Fruit fly (Drosophila melanogaster): ENCODE results near the gene Fdx2.

Gene Fdx2

dm6 chr3L:4269920-4270319 lies 22.4 kb upstream of the Fdx2 start (continued):
- peak; percentile 70 for TF ChIP-seq Fer3 (tag; optimal IDR thresholded peaks at IDR 0.05)
- TF ChIP-seq CG12391 (tag; optimal IDR thresholded peaks at IDR 0.05), result peak; percentile 82
- TF ChIP-seq CG12155 (GFP tag; optimal IDR thresholded peaks at IDR 0.05), result no peak
- TF ChIP-seq Gug (GFP tag; IDR thresholded peaks at IDR 0.05), result 0 out of 4 replicates have a peak, but pooled peaks have one; percentile 8
- TF ChIP-seq inv (GFP tag; IDR thresholded peaks at IDR 0.05; ENCODE audit: partially characterized antibody), result no peak
- peak; percentile 59 for TF ChIP-seq trem (tag; optimal IDR thresholded peaks at IDR 0.05)
- TF ChIP-seq kni (GFP tag; optimal IDR thresholded peaks at IDR 0.05), result peak; percentile 63
- peak; percentile 85 for TF ChIP-seq CG11696 (GFP tag; IDR thresholded peaks at IDR 0.05)
- no peak for TF ChIP-seq Bteb2 (GFP tag; optimal IDR thresholded peaks at IDR 0.05)
- no peak for TF ChIP-seq Deaf1 (tag; optimal IDR thresholded peaks at IDR 0.05)
- no peak for TF ChIP-seq eve (GFP tag; optimal IDR thresholded peaks at IDR 0.05)
- peak; percentile 66 for TF ChIP-seq CG10431 (GFP tag; optimal IDR thresholded peaks at IDR 0.05)
- no peak for TF ChIP-seq CG17802 (tag; optimal IDR thresholded peaks at IDR 0.05)
- TF ChIP-seq insv (GFP tag; optimal IDR thresholded peaks at IDR 0.05), result no peak
- TF ChIP-seq E2f1 (GFP tag; IDR thresholded peaks at IDR 0.05), result peak; percentile 50
- TF ChIP-seq Ada2b (GFP tag; IDR thresholded peaks at IDR 0.05), result peak; percentile 58
- TF ChIP-seq unpg (GFP tag; optimal IDR thresholded peaks at IDR 0.05), result peak; percentile 81
- TF ChIP-seq BtbVII (GFP tag; optimal IDR thresholded peaks at IDR 0.05), result peak; percentile 73
- no peak for TF ChIP-seq CG12236 (GFP tag; optimal IDR thresholded peaks at IDR 0.05)
- TF ChIP-seq CG31388 (GFP tag; optimal IDR thresholded peaks at IDR 0.05), result no peak
- TF ChIP-seq CG15514 (GFP tag; optimal IDR thresholded peaks at IDR 0.05), result peak; percentile 20
- TF ChIP-seq ac (GFP tag; optimal IDR thresholded peaks at IDR 0.05), result no peak
- TF ChIP-seq sim (GFP tag; IDR thresholded peaks at IDR 0.05), result 0 out of 2 replicates have a peak, but pooled peaks have one; percentile 35
- TF ChIP-seq sisA (GFP tag; IDR thresholded peaks at IDR 0.05), result no peak; the same call in 1 of the 2 replicates
- peak; percentile 87 for TF ChIP-seq CG2712 (tag; optimal IDR thresholded peaks at IDR 0.05)
- TF ChIP-seq Atf6 (GFP tag; IDR thresholded peaks at IDR 0.05), result peak; percentile 51; the same call in 1 of the 2 replicates
- no peak for TF ChIP-seq CHES-1-like (GFP tag; optimal IDR thresholded peaks at IDR 0.05)
- peak; percentile 57 for TF ChIP-seq CG9727 (GFP tag; optimal IDR thresholded peaks at IDR 0.05)
- TF ChIP-seq CG11398 (GFP tag; optimal IDR thresholded peaks at IDR 0.05), result no peak
- TF ChIP-seq CG17568 (GFP tag; optimal IDR thresholded peaks at IDR 0.05), result peak; percentile 48
- peak; percentile 52 for TF ChIP-seq CG10366 (GFP tag; IDR thresholded peaks at IDR 0.05)
- TF ChIP-seq HLH4C (GFP tag; IDR thresholded peaks at IDR 0.05; ENCODE audit: partially characterized antibody), result no peak
- TF ChIP-seq jigr1 (GFP tag; IDR thresholded peaks at IDR 0.05), result peak; percentile 43; the same call in 1 of the 3 replicates
- TF ChIP-seq E2f2 (GFP tag; IDR thresholded peaks at IDR 0.05), result peak; percentile 59
- no peak for TF ChIP-seq ERR (GFP tag; optimal IDR thresholded peaks at IDR 0.05)
- TF ChIP-seq CG9437 (GFP tag; optimal IDR thresholded peaks at IDR 0.05), result peak; percentile 52
- no peak for TF ChIP-seq ham (GFP tag; IDR thresholded peaks at IDR 0.05)
- TF ChIP-seq D (optimal IDR thresholded peaks at IDR 0.05), result no peak
- TF ChIP-seq D (GFP tag; optimal IDR thresholded peaks at IDR 0.05), result peak; percentile 71
- no peak for TF ChIP-seq CG31365 (tag; optimal IDR thresholded peaks at IDR 0.05)
- TF ChIP-seq lola (GFP tag; optimal IDR thresholded peaks at IDR 0.05), result peak in 1 of 3 experiments; percentile 77
- peak; percentile 77 for TF ChIP-seq CG6689 (GFP tag; IDR thresholded peaks at IDR 0.05)
- TF ChIP-seq B-H1 (GFP tag; IDR thresholded peaks at IDR 0.05), result no peak
- TF ChIP-seq Fer2 (tag; optimal IDR thresholded peaks at IDR 0.05), result peak; percentile 16
- no peak for TF ChIP-seq CG14050 (GFP tag; IDR thresholded peaks at IDR 0.05)
- peak; percentile 44 for TF ChIP-seq tin (GFP tag; optimal IDR thresholded peaks at IDR 0.05)
- TF ChIP-seq bbx (GFP tag; IDR thresholded peaks at IDR 0.05; ENCODE audit: partially characterized antibody), result no peak
- TF ChIP-seq Meics (GFP tag; optimal IDR thresholded peaks at IDR 0.05), result peak; percentile 67
- peak; percentile 31 for TF ChIP-seq CG16815 (GFP tag; optimal IDR thresholded peaks at IDR 0.05)
- peak; percentile 35 for TF ChIP-seq CG18476 (GFP tag; optimal IDR thresholded peaks at IDR 0.05)
- no peak for TF ChIP-seq bigmax (GFP tag; optimal IDR thresholded peaks at IDR 0.05)
